Worm (Caenorhabditis elegans): ENCODE results near the gene twk-32.

The twk-32 gene

ce11 chrV:13757349-13757748 lies 39.1 kb upstream of the twk-32 start (continued):
- no peak for TF ChIP-seq dmd-9 (GFP tag; IDR thresholded peaks at IDR 0.05)
- TF ChIP-seq unc-39 (tag; optimal IDR thresholded peaks at IDR 0.05) = no peak
- TF ChIP-seq zfp-2 (tag; optimal IDR thresholded peaks at IDR 0.05) = no peak
- 0 out of 2 replicates have a peak, but pooled peaks have one; percentile 27 for TF ChIP-seq hmg-1.1 (GFP tag; IDR thresholded peaks at IDR 0.05)
- no peak for TF ChIP-seq Y105C5A.15 (GFP tag; IDR thresholded peaks at IDR 0.05)
- TF ChIP-seq zag-1 (tag; optimal IDR thresholded peaks at IDR 0.05) = no peak
- no peak for TF ChIP-seq ztf-7 (tag; optimal IDR thresholded peaks at IDR 0.05)
- TF ChIP-seq tag-97 (GFP tag; IDR thresholded peaks at IDR 0.05) = no peak

ce11 chrV:13762426-13763127 lies 33.9 kb upstream of the twk-32 start, which contains the start of gene F20G2.6:
Gene F20G2.6, plus strand, starts transcription at chrV:13763077.
- TF ChIP-seq F10B5.3 (tag; optimal IDR thresholded peaks at IDR 0.05) = no peak
- no peak for TF ChIP-seq pha-4 (GFP tag; IDR thresholded peaks at IDR 0.05)
- no peak for TF ChIP-seq pha-4 (tag; optimal IDR thresholded peaks at IDR 0.05)
- no peak for TF ChIP-seq lin-39 (tag; optimal IDR thresholded peaks at IDR 0.05)
- no peak for TF ChIP-seq ctbp-1 (GFP tag; IDR thresholded peaks at IDR 0.05)
- TF ChIP-seq nhr-28 (tag; optimal IDR thresholded peaks at IDR 0.05) = no peak
- TF ChIP-seq vab-7 (GFP tag; IDR thresholded peaks at IDR 0.05) = no peak
- no peak for TF ChIP-seq Y105C5A.15 (GFP tag; IDR thresholded peaks at IDR 0.05)
- TF ChIP-seq zip-2 (tag; optimal IDR thresholded peaks at IDR 0.05) = no peak
- TF ChIP-seq lin-1 (GFP tag; IDR thresholded peaks at IDR 0.05) = no peak
- no peak for TF ChIP-seq daf-8 (GFP tag; IDR thresholded peaks at IDR 0.05)
- TF ChIP-seq ztf-11 (tag; optimal IDR thresholded peaks at IDR 0.05) = no peak
- TF ChIP-seq zfp-2 (tag; optimal IDR thresholded peaks at IDR 0.05) = no peak
- no peak for TF ChIP-seq F49E8.2 (tag; optimal IDR thresholded peaks at IDR 0.05; ENCODE audit: borderline replicate concordance)
- no peak for TF ChIP-seq fos-1 (tag; optimal IDR thresholded peaks at IDR 0.05)
- no peak for TF ChIP-seq cey-2 (tag; optimal IDR thresholded peaks at IDR 0.05; ENCODE audit: borderline replicate concordance, insufficient read depth)
- no peak for TF ChIP-seq dve-1 (tag; optimal IDR thresholded peaks at IDR 0.05; ENCODE audit: insufficient read depth)
- TF ChIP-seq hlh-30 (tag; optimal IDR thresholded peaks at IDR 0.05; ENCODE audit: insufficient read depth) = no peak
- TF ChIP-seq rbr-2 (tag; optimal IDR thresholded peaks at IDR 0.05) = no peak

ce11 chrV:13763723-13764122 lies 32.7 kb upstream of the twk-32 start:
- TF ChIP-seq nhr-11 (tag; optimal IDR thresholded peaks at IDR 0.05) = peak; percentile 56
- no peak for TF ChIP-seq ceh-82 (tag; optimal IDR thresholded peaks at IDR 0.05)

DNA sequence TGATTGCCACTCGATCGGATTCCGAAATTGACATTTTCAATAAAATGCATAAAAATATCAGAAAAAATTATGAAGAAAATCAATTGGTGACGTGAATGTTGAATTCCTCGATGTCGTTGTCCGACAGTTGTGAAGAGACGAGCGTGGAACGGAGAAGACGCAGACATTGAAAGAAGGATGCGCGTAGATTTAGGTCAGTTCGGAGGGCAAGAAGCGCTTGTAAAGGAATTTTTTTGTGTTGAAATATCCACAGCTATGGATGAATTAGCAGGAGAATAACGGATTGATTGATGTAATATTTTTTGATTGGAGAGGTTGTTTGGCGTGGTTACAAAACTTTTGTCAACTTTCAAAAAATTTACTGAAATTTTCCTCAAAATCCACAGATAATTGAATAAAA lies 28.1 kb upstream of the twk-32 start, which contains the start of gene F20G2.3:
TSS of gene F20G2.3 (minus strand) at position 101 of the 400 bp plus-strand sequence.
- no peak for TF ChIP-seq rbr-2 (tag; optimal IDR thresholded peaks at IDR 0.05)
- no peak for TF ChIP-seq zfp-3 (GFP tag; conservative IDR thresholded peaks at IDR 0.05)
- no peak for TF ChIP-seq cey-2 (tag; optimal IDR thresholded peaks at IDR 0.05; ENCODE audit: borderline replicate concordance, insufficient read depth)
- no peak for TF ChIP-seq nhr-41 (GFP tag; IDR thresholded peaks at IDR 0.05)
- no peak for TF ChIP-seq T20F7.1 (GFP tag; optimal IDR thresholded peaks at IDR 0.05)
- TF ChIP-seq lim-7 (GFP tag; IDR thresholded peaks at IDR 0.05) = no peak
- no peak for TF ChIP-seq zag-1 (tag; optimal IDR thresholded peaks at IDR 0.05)
- TF ChIP-seq lir-3 (tag; optimal IDR thresholded peaks at IDR 0.05) = no peak
- TF ChIP-seq ceh-20 (GFP tag; IDR thresholded peaks at IDR 0.05) = no peak
- TF ChIP-seq nhr-111 (GFP tag; optimal IDR thresholded peaks at IDR 0.05) = no peak
- TF ChIP-seq set-16 (GFP tag; IDR thresholded peaks at IDR 0.05) = no peak
- TF ChIP-seq lin-29 (GFP tag; IDR thresholded peaks at IDR 0.05) = no peak
- no peak for TF ChIP-seq ceh-28 (tag; optimal IDR thresholded peaks at IDR 0.05)
- TF ChIP-seq madf-5 (GFP tag; IDR thresholded peaks at IDR 0.05) = no peak
- no peak for TF ChIP-seq lsy-2 (tag; optimal IDR thresholded peaks at IDR 0.05)
- TF ChIP-seq snpc-4 (tag; optimal IDR thresholded peaks at IDR 0.05) = no peak
- TF ChIP-seq saeg-2 (GFP tag; IDR thresholded peaks at IDR 0.05) = no peak
- no peak for TF ChIP-seq fkh-10 (GFP tag; optimal IDR thresholded peaks at IDR 0.05)
